Worm (Caenorhabditis elegans) whole organism, L4 larva: ENCODE data around the gene ZK180.8.

ENCODE experiments used
- egl-27 ChIP-seq: sonication (generic microtip); optimal IDR thresholded peaks from 3 replicates; lab custom pipeline; 2017; ENCODE audit warnings: missing biosample characterization, missing genetic modification reagents, missing genetic modification characterization
- jun-1 ChIP-seq: fragments of 150-350 bp; optimal IDR thresholded peaks from 2 replicates; lab custom pipeline; 2014; ENCODE audit warnings: missing biosample characterization, missing genetic modification reagents, missing genetic modification characterization
- lin-29 ChIP-seq: fragments of 200-800 bp; sonication (Bioruptor generic); IDR thresholded peaks from 2 replicates; pipeline ENCODE4 v1.3.6; 2022; ENCODE audit warnings: missing genetic modification reagents, missing genetic modification characterization, missing compliant biosample characterization
- mep-1 ChIP-seq: fragments of 150-350 bp; sonication (generic microtip); optimal IDR thresholded peaks from 3 replicates; lab custom pipeline; 2014; ENCODE audit warnings: missing biosample characterization, missing genetic modification characterization
- snpc-4 ChIP-seq: fragments of 150-350 bp; optimal IDR thresholded peaks from 2 replicates; lab custom pipeline; 2014; ENCODE audit warnings: missing biosample characterization, missing genetic modification characterization

- no peak for TF ChIP-seq jun-1 (tag; lab: Kevin White, UChicago)
- TF ChIP-seq egl-27 (tag; lab: Kevin White, UChicago) = no peak
- TF ChIP-seq lin-29 (GFP tag; lab: Robert Waterston, UW) = no peak
- no peak for TF ChIP-seq snpc-4 (tag; lab: Kevin White, UChicago)
- TF ChIP-seq mep-1 (tag; lab: Kevin White, UChicago) = no peak
Observed at ce11 chrIV:4523461-4523860, 11.9 kb upstream of the ZK180.8 start.
